Worm (Caenorhabditis elegans): ENCODE results near the gene sor-1.

DNA sequence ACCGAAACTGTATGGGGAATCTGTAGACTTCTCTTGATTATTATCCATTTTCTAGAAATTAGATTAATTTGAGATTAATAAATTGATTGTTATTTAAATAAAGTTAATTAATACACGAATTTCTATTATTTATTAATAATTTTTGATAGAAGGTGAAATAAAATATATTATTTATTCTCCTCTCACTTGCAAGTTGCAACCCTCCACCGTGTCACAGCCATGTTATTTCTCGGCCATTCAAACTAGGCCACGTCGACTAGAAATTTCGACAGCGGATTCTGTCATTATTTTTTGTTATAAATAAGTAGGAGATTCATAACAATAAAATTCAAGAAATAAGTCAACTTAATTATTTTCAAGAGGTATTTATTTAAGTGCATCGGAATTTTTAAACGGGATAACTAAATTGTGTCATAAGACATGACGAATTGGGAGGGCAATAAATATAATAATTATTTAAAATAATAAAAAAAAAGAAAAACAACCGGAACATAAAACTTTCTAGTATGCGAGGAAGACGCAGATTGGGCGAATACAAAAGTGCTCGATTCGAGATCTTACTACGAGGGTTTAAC, 25.7 kb downstream of the sor-1 start, which contains the start of gene ufbp-1:
- TF ChIP-seq nhr-12 (tag; optimal IDR thresholded peaks at IDR 0.05) (no peak), ztf-11 (tag; optimal IDR thresholded peaks at IDR 0.05) (no peak)
